Fruit fly (Drosophila melanogaster) whole organism, embryonic: ENCODE measurements around the gene CG34432.

Experiments used
- Antp ChIP-seq: fragments of 200-800 bp; sonication (Bioruptor generic); optimal IDR thresholded peaks from 3 replicates; lab custom pipeline; 2016; ENCODE audit warnings: missing biosample characterization, missing genetic modification characterization
- BEAF-32 ChIP-seq: fragments of 200-800 bp; sonication (Bioruptor generic); optimal IDR thresholded peaks from 3 replicates; lab custom pipeline; 2017; ENCODE audit warnings: missing biosample characterization, missing genetic modification characterization, mild to moderate bottlenecking, moderate library complexity, missing genetic modification reagents
- CG11456 ChIP-seq: fragments of 200-800 bp; sonication (Bioruptor generic); IDR thresholded peaks from 3 replicates; pipeline ENCODE4 v1.3.6; 2022; ENCODE audit warnings: missing biosample characterization, missing genetic modification characterization
- CG15601 ChIP-seq: fragments of 200-800 bp; sonication (Bioruptor generic); optimal IDR thresholded peaks from 3 replicates; lab custom pipeline; 2019; ENCODE audit warnings: missing biosample characterization, mild to moderate bottlenecking, missing genetic modification characterization, moderate library complexity
- CG16779 ChIP-seq: fragments of 200-800 bp; sonication (Bioruptor generic); IDR thresholded peaks from 2 replicates; pipeline ENCODE4 v1.3.6; 2022; ENCODE audit warnings: missing biosample characterization, missing genetic modification characterization
- CG17802 ChIP-seq: fragments of 200-800 bp; sonication (Bioruptor generic); optimal IDR thresholded peaks from 2 replicates; lab custom pipeline; 2018; ENCODE audit warnings: missing biosample characterization, mild to moderate bottlenecking, missing genetic modification characterization, moderate library complexity
- CG1832 ChIP-seq: fragments of 200-800 bp; sonication (Bioruptor generic); optimal IDR thresholded peaks from 2 replicates; lab custom pipeline; 2017; ENCODE audit warnings: missing biosample characterization, mild to moderate bottlenecking, missing genetic modification characterization, inconsistent platforms
- CG30403 ChIP-seq: fragments of 200-800 bp; sonication (Bioruptor generic); optimal IDR thresholded peaks from 3 replicates; lab custom pipeline; 2016; ENCODE audit warnings: missing biosample characterization, missing genetic modification characterization
- CG3163 ChIP-seq: fragments of 200-800 bp; sonication (Bioruptor generic); optimal IDR thresholded peaks from 3 replicates; lab custom pipeline; 2016; ENCODE audit warnings: missing biosample characterization, missing genetic modification characterization
- CG32772 ChIP-seq: fragments of 200-800 bp; sonication (Bioruptor generic); IDR thresholded peaks from 2 replicates; pipeline ENCODE4 v1.3.6; 2022; ENCODE audit warnings: missing biosample characterization, missing genetic modification characterization
- CG3838 ChIP-seq: fragments of 200-800 bp; sonication (Bioruptor generic); optimal IDR thresholded peaks from 3 replicates; lab custom pipeline; 2016; ENCODE audit warnings: missing biosample characterization, missing genetic modification characterization
- CG4328 ChIP-seq: fragments of 200-800 bp; sonication (Bioruptor generic); optimal IDR thresholded peaks from 3 replicates; lab custom pipeline; 2017; ENCODE audit warnings: missing biosample characterization, missing genetic modification reagents, missing genetic modification characterization
- CG8765 ChIP-seq: fragments of 200-800 bp; sonication (Bioruptor generic); IDR thresholded peaks from 2 replicates; pipeline ENCODE4 v1.3.6; 2022; ENCODE audit warnings: missing biosample characterization, missing genetic modification characterization
- CG9817 ChIP-seq: fragments of 200-800 bp; sonication (Bioruptor generic); optimal IDR thresholded peaks from 2 replicates; lab custom pipeline; 2018; ENCODE audit warnings: missing biosample characterization, mild to moderate bottlenecking, missing genetic modification characterization, moderate library complexity
- Dref ChIP-seq: fragments of 200-800 bp; sonication (Bioruptor generic); IDR thresholded peaks from 2 replicates; pipeline ENCODE4 v1.3.6; 2022; ENCODE audit warnings: missing biosample characterization, missing genetic modification characterization
- E2f2 ChIP-seq: fragments of 200-800 bp; sonication (Bioruptor generic); IDR thresholded peaks from 2 replicates; pipeline ENCODE4 v1.3.6; 2022; ENCODE audit warnings: missing biosample characterization, missing genetic modification characterization
- HLH3B ChIP-seq: fragments of 200-800 bp; sonication (Bioruptor generic); IDR thresholded peaks from 2 replicates; pipeline ENCODE4 v1.3.6; 2022; ENCODE audit warnings: missing biosample characterization, missing genetic modification characterization
- Hey ChIP-seq: fragments of 200-800 bp; sonication (Bioruptor generic); optimal IDR thresholded peaks from 3 replicates; lab custom pipeline; 2018; ENCODE audit warnings: missing biosample characterization, mild to moderate bottlenecking, missing genetic modification characterization
- Hr51 ChIP-seq, 2 experiments: fragments of 200-800 bp; sonication (Bioruptor generic); optimal IDR thresholded peaks; 2 replicates in 1 of 2; 3 replicates in 1 of 2; lab custom pipeline; 2016 to 2018; ENCODE audit warnings: missing biosample characterization in 2 of 2, missing genetic modification characterization in 2 of 2, mild to moderate bottlenecking in 1 of 2, moderate library complexity in 1 of 2
- Hr78 ChIP-seq, 2 experiments: fragments of 200-800 bp in 1 of 2; fragments of >200 bp in 1 of 2; sonication (Bioruptor generic) in 1 of 2; optimal IDR thresholded peaks; 2 replicates each; lab custom pipeline; 2017 to 2019; ENCODE audit warnings: missing biosample characterization in 2 of 2, missing genetic modification characterization in 2 of 2, mild to moderate bottlenecking in 1 of 2, moderate library complexity in 1 of 2
- Sox102F ChIP-seq: fragments of 200-800 bp; sonication (Bioruptor generic); optimal IDR thresholded peaks from 2 replicates; lab custom pipeline; 2018; ENCODE audit warnings: missing biosample characterization, mild to moderate bottlenecking, missing genetic modification characterization, moderate library complexity
- Ssrp ChIP-seq: fragments of 200-800 bp; sonication (Bioruptor generic); optimal IDR thresholded peaks from 2 replicates; lab custom pipeline; 2018; ENCODE audit warnings: missing biosample characterization, mild to moderate bottlenecking, missing genetic modification characterization, moderate library complexity
- Stat92E ChIP-seq, 3 experiments: fragments of >200 bp in 2 of 3; fragments of 200-800 bp in 1 of 3; sonication (Bioruptor generic) in 1 of 3; optimal IDR thresholded peaks; 2 replicates each; lab custom pipeline; 2017 to 2019; ENCODE audit warnings: missing biosample characterization in 3 of 3, missing genetic modification characterization in 3 of 3, mild to moderate bottlenecking in 1 of 3, moderate library complexity in 1 of 3
- Tbp ChIP-seq: fragments of >200 bp; optimal IDR thresholded peaks from 2 replicates; lab custom pipeline; 2018; ENCODE audit warnings: missing biosample characterization, missing genetic modification characterization
- Usf ChIP-seq: fragments of 200-800 bp; sonication (Bioruptor generic); optimal IDR thresholded peaks from 2 replicates; lab custom pipeline; 2017; ENCODE audit warnings: missing genotype, missing biosample characterization, missing genetic modification characterization
- ab ChIP-seq: fragments of 200-800 bp; sonication (Bioruptor generic); optimal IDR thresholded peaks from 2 replicates; lab custom pipeline; 2016; ENCODE audit warnings: missing biosample characterization, missing genetic modification characterization
- az2 ChIP-seq: fragments of 200-800 bp; sonication (Bioruptor generic); optimal IDR thresholded peaks from 3 replicates; lab custom pipeline; 2016; ENCODE audit warnings: missing biosample characterization, missing genetic modification characterization
- bab2 ChIP-seq: fragments of 200-800 bp; sonication (Bioruptor generic); optimal IDR thresholded peaks from 2 replicates; lab custom pipeline; 2016; ENCODE audit warnings: missing biosample characterization, missing genetic modification characterization
- cato ChIP-seq: fragments of 200-800 bp; sonication (Bioruptor generic); optimal IDR thresholded peaks from 2 replicates; lab custom pipeline; 2016; ENCODE audit warnings: missing biosample characterization, missing genetic modification characterization, borderline replicate concordance
- corto ChIP-seq: fragments of 200-800 bp; sonication (Bioruptor generic); optimal IDR thresholded peaks from 2 replicates; lab custom pipeline; 2016; ENCODE audit warnings: missing biosample characterization, mild to moderate bottlenecking, missing genetic modification characterization, moderate library complexity
- croc ChIP-seq: fragments of 200-800 bp; sonication (Bioruptor generic); conservative IDR thresholded peaks from 3 replicates; pipeline ENCODE4 v1.3.6; 2022; ENCODE audit warnings: missing biosample characterization, missing genetic modification characterization
- dati ChIP-seq: fragments of 200-800 bp; sonication (Bioruptor generic); IDR thresholded peaks from 2 replicates; pipeline ENCODE4 v1.3.6; 2022; ENCODE audit warnings: missing biosample characterization, missing genetic modification characterization
- dmrt11E ChIP-seq: fragments of 200-800 bp; sonication (Bioruptor generic); optimal IDR thresholded peaks from 3 replicates; lab custom pipeline; 2018; ENCODE audit warnings: missing biosample characterization, mild to moderate bottlenecking, missing genetic modification characterization, moderate library complexity
- en ChIP-seq: fragments of 200-800 bp; sonication (Bioruptor generic); optimal IDR thresholded peaks from 2 replicates; lab custom pipeline; 2016; ENCODE audit warnings: missing biosample characterization, missing genetic modification characterization
- fd102C ChIP-seq: fragments of 200-800 bp; sonication (Bioruptor generic); optimal IDR thresholded peaks from 2 replicates; lab custom pipeline; 2018; ENCODE audit warnings: missing biosample characterization, mild to moderate bottlenecking, missing genetic modification characterization, moderate library complexity
- ftz-f1 ChIP-seq: fragments of 200-800 bp; sonication (Bioruptor generic); optimal IDR thresholded peaks from 2 replicates; lab custom pipeline; 2016; ENCODE audit warnings: missing biosample characterization, missing genetic modification characterization
- gce ChIP-seq: fragments of 200-800 bp; sonication (Bioruptor generic); IDR thresholded peaks from 3 replicates; pipeline ENCODE4 v1.3.6; 2022; ENCODE audit warnings: missing biosample characterization, missing genetic modification characterization
- grau ChIP-seq: fragments of 200-800 bp; optimal IDR thresholded peaks from 3 replicates; lab custom pipeline; 2019; ENCODE audit warnings: missing biosample characterization, mild to moderate bottlenecking, missing genetic modification characterization, moderate library complexity
- gsb-n ChIP-seq: fragments of 200-800 bp; sonication (Bioruptor generic); optimal IDR thresholded peaks from 3 replicates; lab custom pipeline; 2018; ENCODE audit warnings: missing biosample characterization, mild to moderate bottlenecking, missing genetic modification characterization
- hbn ChIP-seq: fragments of 200-800 bp; sonication (Bioruptor generic); IDR thresholded peaks from 2 replicates; pipeline ENCODE4 v1.3.6; 2022; ENCODE audit warnings: missing biosample characterization, missing genetic modification characterization; ENCODE audit not compliant: partially characterized antibody
- jing ChIP-seq: fragments of 200-800 bp; sonication (Bioruptor generic); optimal IDR thresholded peaks from 2 replicates; lab custom pipeline; 2018; ENCODE audit warnings: missing biosample characterization, mild to moderate bottlenecking, missing genetic modification characterization
- maf-S ChIP-seq: fragments of 200-800 bp; sonication (Bioruptor generic); optimal IDR thresholded peaks from 2 replicates; lab custom pipeline; 2016; ENCODE audit warnings: missing biosample characterization, missing genetic modification characterization
- mirr ChIP-seq: fragments of 200-800 bp; sonication (Bioruptor generic); optimal IDR thresholded peaks from 3 replicates; lab custom pipeline; 2018; ENCODE audit warnings: missing biosample characterization, mild to moderate bottlenecking, missing genetic modification characterization
- nerfin-1 ChIP-seq: fragments of 200-800 bp; sonication (Bioruptor generic); optimal IDR thresholded peaks from 3 replicates; lab custom pipeline; 2019; ENCODE audit warnings: missing biosample characterization, mild to moderate bottlenecking, missing genetic modification characterization, moderate library complexity
- oc ChIP-seq: fragments of 200-800 bp; sonication (Bioruptor generic); optimal IDR thresholded peaks from 2 replicates; lab custom pipeline; 2018; ENCODE audit warnings: missing biosample characterization, mild to moderate bottlenecking, missing genetic modification characterization, moderate library complexity
- pzg ChIP-seq: fragments of 200-800 bp; sonication (Bioruptor generic); optimal IDR thresholded peaks from 3 replicates; lab custom pipeline; 2018; ENCODE audit warnings: missing biosample characterization, mild to moderate bottlenecking, missing genetic modification characterization, moderate library complexity
- row ChIP-seq: fragments of 200-800 bp; sonication (Bioruptor generic); IDR thresholded peaks from 3 replicates; pipeline ENCODE4 v1.3.6; 2022; ENCODE audit warnings: missing biosample characterization, missing genetic modification characterization
- sob ChIP-seq: fragments of 200-800 bp; sonication (Bioruptor generic); IDR thresholded peaks from 2 replicates; pipeline ENCODE4 v1.3.6; 2022; ENCODE audit warnings: missing biosample characterization, missing genetic modification characterization
- toy ChIP-seq: fragments of 200-800 bp; sonication (Bioruptor generic); IDR thresholded peaks from 2 replicates; pipeline ENCODE4 v1.3.6; 2022; ENCODE audit warnings: missing biosample characterization, missing genetic modification characterization
- z ChIP-seq: fragments of 200-800 bp; sonication (Bioruptor generic); IDR thresholded peaks from 3 replicates; pipeline ENCODE4 v1.3.6; 2022; ENCODE audit warnings: missing biosample characterization, missing genetic modification characterization
- zfh1 ChIP-seq: fragments of 200-800 bp; sonication (Bioruptor generic); IDR thresholded peaks from 3 replicates; pipeline ENCODE4 v1.3.6; 2022; ENCODE audit warnings: missing biosample characterization, missing genetic modification characterization

CG34432 gene

DNA sequence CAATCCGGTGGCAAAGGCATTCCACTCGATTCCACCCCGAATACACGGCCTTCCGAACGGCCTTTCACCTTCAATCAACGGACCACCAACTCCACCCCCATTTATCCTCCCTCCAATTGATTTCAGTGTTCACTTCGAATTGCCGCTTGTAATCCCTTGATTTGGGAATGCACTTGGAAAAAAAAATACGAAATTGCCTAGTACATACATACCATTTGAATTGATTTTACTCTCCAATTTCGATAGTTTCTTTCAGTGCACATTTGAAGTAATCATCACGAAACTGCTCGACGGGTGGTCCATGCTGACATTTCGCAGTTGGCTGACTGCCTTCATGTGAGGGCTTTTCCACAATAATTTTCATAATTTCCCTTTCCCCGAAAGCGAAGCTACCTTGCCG lies 50.2 kb downstream of the CG34432 start (continued):
- TF ChIP-seq hbn (GFP tag; lab: Robert Waterston, UW) (no peak), Hr51 (GFP tag; optimal IDR thresholded peaks at IDR 0.05; lab: Kevin White, UChicago) (peak in 1 of 2 experiments; percentile 17), mirr (GFP tag; lab: Kevin White, UChicago) (no peak), CG8765 (GFP tag; lab: Robert Waterston, UW) (no peak), toy (GFP tag; lab: Robert Waterston, UW) (no peak), Sox102F (GFP tag; lab: Kevin White, UChicago) (peak; percentile 1), zfh1 (GFP tag; lab: Robert Waterston, UW) (0 out of 3 replicates have a peak, but pooled peaks have one; percentile 40), bab2 (GFP tag; lab: Kevin White, UChicago) (peak; percentile 3), ab (no peak), CG32772 (GFP tag; lab: Robert Waterston, UW) (no peak), az2 (no peak), CG1832 (GFP tag; lab: Kevin White, UChicago) (no peak), gce (GFP tag; lab: Robert Waterston, UW) (no peak), sob (GFP tag; lab: Robert Waterston, UW) (no peak), fd102C (GFP tag; lab: Kevin White, UChicago) (no peak), ftz-f1 (no peak), CG15601 (tag; lab: Kevin White, UChicago) (no peak), maf-S (GFP tag; lab: Kevin White, UChicago) (no peak), row (GFP tag; lab: Robert Waterston, UW) (peak; percentile 52; the same call in 2 of the 3 replicates), dati (GFP tag; lab: Robert Waterston, UW) (no peak), CG3163 (GFP tag; lab: Kevin White, UChicago) (no peak), grau (no peak), pzg (GFP tag; lab: Kevin White, UChicago) (no peak), dmrt11E (peak; percentile 38), E2f2 (GFP tag; lab: Robert Waterston, UW) (no peak), Tbp (GFP tag; lab: Kevin White, UChicago) (no peak), oc (peak; percentile 63), CG17802 (tag; lab: Kevin White, UChicago) (no peak), croc (GFP tag; lab: Robert Waterston, UW) (no peak; the same call in 2 of the 3 replicates), HLH3B (no peak), Dref (GFP tag; lab: Robert Waterston, UW) (no peak), corto (GFP tag; lab: Kevin White, UChicago) (no peak), nerfin-1 (tag; lab: Kevin White, UChicago) (peak; percentile 65), Ssrp (tag; lab: Kevin White, UChicago) (no peak), CG3838 (GFP tag; lab: Kevin White, UChicago) (no peak), CG16779 (GFP tag; lab: Robert Waterston, UW) (no peak), Hr78 (GFP tag; optimal IDR thresholded peaks at IDR 0.05; lab: Kevin White, UChicago) (no peak), CG4328 (GFP tag; lab: Kevin White, UChicago) (no peak), jing (no peak), gsb-n (tag; lab: Kevin White, UChicago) (peak; percentile 10), Usf (GFP tag; lab: Kevin White, UChicago) (no peak), Stat92E (GFP tag; optimal IDR thresholded peaks at IDR 0.05; lab: Kevin White, UChicago) (no peak), cato (GFP tag; lab: Kevin White, UChicago) (no peak), Antp (GFP tag; lab: Kevin White, UChicago) (peak; percentile 21), en (GFP tag; lab: Kevin White, UChicago) (no peak), CG11456 (GFP tag; lab: Robert Waterston, UW) (no peak), Hey (tag; lab: Kevin White, UChicago) (no peak), CG30403 (GFP tag; lab: Kevin White, UChicago) (no peak), z (GFP tag; lab: Robert Waterston, UW) (no peak), BEAF-32 (GFP tag; lab: Kevin White, UChicago) (no peak), CG9817 (tag; lab: Kevin White, UChicago) (no peak)
